Fruit fly (Drosophila melanogaster): ENCODE measurements around the gene ds.

ds gene

DNA sequence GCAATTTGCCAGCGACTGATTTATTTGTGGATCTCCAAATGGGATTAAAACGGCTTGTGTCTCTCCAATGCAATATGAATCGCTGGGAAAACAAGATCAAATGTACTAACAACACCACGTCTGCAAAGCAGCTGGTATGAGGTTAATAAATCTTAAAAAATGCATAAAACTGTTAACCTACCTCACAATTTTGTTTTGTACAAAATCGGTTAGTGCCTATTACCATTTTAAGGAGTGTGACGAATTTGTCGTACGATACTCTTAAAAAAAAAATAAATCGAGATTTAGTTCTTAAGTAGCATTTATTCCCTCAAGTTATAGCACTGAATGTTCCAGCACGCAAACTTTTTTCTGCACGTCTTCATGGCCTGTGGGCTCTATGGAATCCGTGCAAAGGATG, 90.5 kb downstream of the ds start, which contains the start of gene lectin-21Ca:
lectin-21Ca (plus strand) TSS at position 301 of the 400 bp plus-strand sequence.
- TF ChIP-seq CG9948 (tag; optimal IDR thresholded peaks at IDR 0.05) (no peak), CG4496 (GFP tag; IDR thresholded peaks at IDR 0.05) (no peak), CG8159 (tag; optimal IDR thresholded peaks at IDR 0.05) (no peak), CG17806 (tag; optimal IDR thresholded peaks at IDR 0.05) (no peak)

dm6 chr2L:623210-623873, 91.4 kb downstream of the ds start:
- TF ChIP-seq D1 (tag; optimal IDR thresholded peaks at IDR 0.05) (no peak), CG12605 (GFP tag; IDR thresholded peaks at IDR 0.05) (0 out of 2 replicates have a peak, but pooled peaks have one; percentile 34), CG13204 (GFP tag; optimal IDR thresholded peaks at IDR 0.05) (peak; percentile 50), CG8301 (tag; optimal IDR thresholded peaks at IDR 0.05) (no peak), EcR (GFP tag; optimal IDR thresholded peaks at IDR 0.05) (peak; percentile 38), CG32121 (GFP tag; IDR thresholded peaks at IDR 0.05) (no peak), CG14655 (GFP tag; optimal IDR thresholded peaks at IDR 0.05) (peak; percentile 17)

DNA sequence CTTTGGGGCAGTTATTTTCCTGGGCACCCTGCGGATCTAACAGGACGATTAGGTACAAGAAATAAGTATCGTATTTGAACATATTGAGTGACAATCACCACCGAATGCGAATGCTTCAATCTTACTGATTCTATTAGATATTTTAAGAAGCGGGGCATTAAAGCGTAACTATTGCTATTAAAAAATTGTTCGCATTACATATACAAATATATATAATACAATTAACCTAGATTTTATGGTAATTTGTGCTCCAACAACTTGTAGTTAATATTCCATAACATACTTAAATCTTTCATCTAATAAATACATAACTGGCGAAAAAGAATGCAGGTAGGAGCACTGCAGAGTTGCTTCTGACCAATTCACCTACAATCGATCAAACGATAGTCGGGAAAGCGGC, 93.7 kb downstream of the ds start, which contains the start of gene lectin-21Cb:
lectin-21Cb (minus strand) TSS at position 101 of the 400 bp plus-strand sequence.
- TF ChIP-seq CG12605 (GFP tag; IDR thresholded peaks at IDR 0.05), result no peak
- no peak for TF ChIP-seq CG9948 (tag; optimal IDR thresholded peaks at IDR 0.05)
- no peak for TF ChIP-seq EcR (GFP tag; optimal IDR thresholded peaks at IDR 0.05)

- TF ChIP-seq CG8301 (tag; optimal IDR thresholded peaks at IDR 0.05), result no peak
- TF ChIP-seq Pif1B (GFP tag; optimal IDR thresholded peaks at IDR 0.05), result no peak
- TF ChIP-seq CG12605 (GFP tag; IDR thresholded peaks at IDR 0.05), result no peak
- TF ChIP-seq Ets98B (GFP tag; IDR thresholded peaks at IDR 0.05), result 0 out of 2 replicates have a peak, but pooled peaks have one; percentile 6
- TF ChIP-seq CG34367 (tag; optimal IDR thresholded peaks at IDR 0.05), result no peak
- no peak for TF ChIP-seq CG10348 (GFP tag; IDR thresholded peaks at IDR 0.05)
- peak; percentile 32 for TF ChIP-seq CG14655 (GFP tag; optimal IDR thresholded peaks at IDR 0.05)
- no peak for TF ChIP-seq fd96Ca (GFP tag; IDR thresholded peaks at IDR 0.05)
- no peak for TF ChIP-seq CG9948 (tag; optimal IDR thresholded peaks at IDR 0.05)
- no peak for TF ChIP-seq CG17806 (tag; optimal IDR thresholded peaks at IDR 0.05)
- no peak for TF ChIP-seq EcR (GFP tag; optimal IDR thresholded peaks at IDR 0.05)
- no peak for TF ChIP-seq Snoo (tag; optimal IDR thresholded peaks at IDR 0.05)
- no peak for TF ChIP-seq rn (GFP tag; IDR thresholded peaks at IDR 0.05)
- TF ChIP-seq CG13204 (GFP tag; optimal IDR thresholded peaks at IDR 0.05), result no peak
- TF ChIP-seq CG4496 (GFP tag; IDR thresholded peaks at IDR 0.05), result peak; percentile 31; the same call in 1 of the 3 replicates
- TF ChIP-seq CG8159 (tag; optimal IDR thresholded peaks at IDR 0.05), result no peak
- no peak for TF ChIP-seq Pif1A (GFP tag; optimal IDR thresholded peaks at IDR 0.05)
- TF ChIP-seq D1 (tag; optimal IDR thresholded peaks at IDR 0.05), result no peak
- TF ChIP-seq gl (tag; optimal IDR thresholded peaks at IDR 0.05), result no peak
- no peak for TF ChIP-seq CG32121 (GFP tag; IDR thresholded peaks at IDR 0.05)
These were observed 95.0 kb downstream of the ds start for dm6 chr2L:619739-620138.

DNA sequence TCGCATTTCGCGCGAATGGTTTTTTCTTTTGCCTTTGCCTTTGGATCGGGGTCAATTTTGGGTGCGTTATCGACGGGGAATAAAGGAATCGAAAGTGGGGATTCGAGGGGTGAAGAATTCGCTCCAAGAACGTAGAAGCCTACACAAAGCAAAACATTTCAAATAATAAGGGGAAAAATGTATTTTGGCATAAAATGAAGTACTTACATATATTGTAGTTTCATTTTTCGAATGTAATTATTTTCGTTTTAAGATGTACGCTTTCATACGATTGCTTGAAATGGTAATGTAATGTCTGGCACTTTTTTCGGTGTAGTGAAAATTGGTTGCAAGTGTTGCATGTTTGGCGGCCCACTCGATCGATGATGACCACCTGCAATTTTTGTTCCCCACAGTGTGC, 99.8 kb downstream of the ds start:
- no peak for TF ChIP-seq Snoo (tag; optimal IDR thresholded peaks at IDR 0.05)
- no peak for TF ChIP-seq Pif1B (GFP tag; optimal IDR thresholded peaks at IDR 0.05)
- TF ChIP-seq CG10348 (GFP tag; IDR thresholded peaks at IDR 0.05), result no peak
- TF ChIP-seq CG13204 (GFP tag; optimal IDR thresholded peaks at IDR 0.05), result no peak
- no peak for TF ChIP-seq CG8301 (tag; optimal IDR thresholded peaks at IDR 0.05)
- no peak for TF ChIP-seq D1 (tag; optimal IDR thresholded peaks at IDR 0.05)
- no peak for TF ChIP-seq CG4496 (GFP tag; IDR thresholded peaks at IDR 0.05)
- TF ChIP-seq CG8159 (tag; optimal IDR thresholded peaks at IDR 0.05), result no peak
- no peak for TF ChIP-seq gl (tag; optimal IDR thresholded peaks at IDR 0.05)
- TF ChIP-seq CG32121 (GFP tag; IDR thresholded peaks at IDR 0.05), result no peak
- no peak for TF ChIP-seq CG14655 (GFP tag; optimal IDR thresholded peaks at IDR 0.05)
- no peak for TF ChIP-seq rn (GFP tag; IDR thresholded peaks at IDR 0.05)
- TF ChIP-seq Pif1A (GFP tag; optimal IDR thresholded peaks at IDR 0.05), result no peak

- TF ChIP-seq Pif1B (GFP tag; optimal IDR thresholded peaks at IDR 0.05), result peak; percentile 28
- no peak for TF ChIP-seq EcR (GFP tag; optimal IDR thresholded peaks at IDR 0.05)
- TF ChIP-seq gl (tag; optimal IDR thresholded peaks at IDR 0.05), result no peak
- peak; percentile 5 for TF ChIP-seq CG14655 (GFP tag; optimal IDR thresholded peaks at IDR 0.05)
- TF ChIP-seq CG4496 (GFP tag; IDR thresholded peaks at IDR 0.05), result no peak
- peak; percentile 62 for TF ChIP-seq CG8159 (tag; optimal IDR thresholded peaks at IDR 0.05)
- peak; percentile 80 for TF ChIP-seq CG15710 (tag; optimal IDR thresholded peaks at IDR 0.05)
- no peak for TF ChIP-seq rn (GFP tag; IDR thresholded peaks at IDR 0.05)
- TF ChIP-seq CG13204 (GFP tag; optimal IDR thresholded peaks at IDR 0.05), result no peak
- TF ChIP-seq CG8301 (tag; optimal IDR thresholded peaks at IDR 0.05), result no peak
- TF ChIP-seq D1 (tag; optimal IDR thresholded peaks at IDR 0.05), result no peak
- TF ChIP-seq CG12605 (GFP tag; IDR thresholded peaks at IDR 0.05), result no peak
- TF ChIP-seq Ets98B (GFP tag; IDR thresholded peaks at IDR 0.05), result no peak
- TF ChIP-seq CG17806 (tag; optimal IDR thresholded peaks at IDR 0.05), result peak; percentile 32
- no peak for TF ChIP-seq fd96Ca (GFP tag; IDR thresholded peaks at IDR 0.05)
- TF ChIP-seq CG32121 (GFP tag; IDR thresholded peaks at IDR 0.05), result no peak
- peak; percentile 43 for TF ChIP-seq CG34367 (tag; optimal IDR thresholded peaks at IDR 0.05)
- no peak for TF ChIP-seq CG10348 (GFP tag; IDR thresholded peaks at IDR 0.05)
- no peak for TF ChIP-seq Snoo (tag; optimal IDR thresholded peaks at IDR 0.05)
- peak; percentile 47 for TF ChIP-seq CG9948 (tag; optimal IDR thresholded peaks at IDR 0.05)
- no peak for TF ChIP-seq Pif1A (GFP tag; optimal IDR thresholded peaks at IDR 0.05)
These were observed 102.0 kb downstream of the ds start for dm6 chr2L:612778-613177.

Data from whole organism, pupa.